Worm (Caenorhabditis elegans) whole organism, late embryonic: ENCODE measurements around the gene F46G10.2.

Experiments
- C08G9.2 ChIP-seq: sonication (generic microtip); optimal IDR thresholded peaks from 2 replicates; lab custom pipeline; 2016; ENCODE audit warnings: mild to moderate bottlenecking, missing genetic modification characterization, moderate library complexity, missing compliant biosample characterization
- C38D4.7 ChIP-seq: fragments of 200-800 bp; sonication (Bioruptor generic); optimal IDR thresholded peaks from 2 replicates; lab custom pipeline; 2018; ENCODE audit warnings: mild to moderate bottlenecking, missing genetic modification characterization, moderate library complexity, missing compliant biosample characterization
- K02D7.2 ChIP-seq: sonication (generic microtip); optimal IDR thresholded peaks from 2 replicates; lab custom pipeline; 2017; ENCODE audit warnings: mild to moderate bottlenecking, missing genetic modification characterization, missing compliant biosample characterization
- T23F11.4 ChIP-seq: fragments of 200-800 bp; sonication (Bioruptor generic); optimal IDR thresholded peaks from 2 replicates; lab custom pipeline; 2018; ENCODE audit warnings: mild to moderate bottlenecking, missing genetic modification characterization, missing compliant biosample characterization
- Y22D7AL.16 ChIP-seq: sonication (generic microtip); optimal IDR thresholded peaks from 2 replicates; lab custom pipeline; 2016; ENCODE audit warnings: missing genetic modification characterization, missing compliant biosample characterization
- ama-1 ChIP-seq: fragments of 150-350 bp; optimal IDR thresholded peaks from 2 replicates; lab custom pipeline; 2014
- ceh-14 ChIP-seq: sonication (generic microtip); optimal IDR thresholded peaks from 2 replicates; lab custom pipeline; 2016; ENCODE audit warnings: missing genotype, missing genetic modification characterization, missing compliant biosample characterization
- ceh-18 ChIP-seq: sonication (generic microtip); optimal IDR thresholded peaks from 2 replicates; lab custom pipeline; 2016; ENCODE audit warnings: missing genetic modification characterization, missing compliant biosample characterization
- ceh-2 ChIP-seq: sonication (generic microtip); optimal IDR thresholded peaks from 2 replicates; lab custom pipeline; 2016; ENCODE audit warnings: missing genotype, missing genetic modification characterization, missing compliant biosample characterization
- ceh-24 ChIP-seq: sonication (generic microtip); optimal IDR thresholded peaks from 2 replicates; lab custom pipeline; 2016; ENCODE audit warnings: mild to moderate bottlenecking, missing genetic modification characterization, missing compliant biosample characterization
- ceh-45 ChIP-seq: fragments of 200-800 bp; sonication (Bioruptor generic); IDR thresholded peaks from 2 replicates; pipeline ENCODE4 v1.3.6; 2022; ENCODE audit warnings: missing genetic modification reagents, missing genetic modification characterization, missing compliant biosample characterization
- ceh-9 ChIP-seq: sonication (generic microtip); optimal IDR thresholded peaks from 2 replicates; lab custom pipeline; 2016; ENCODE audit warnings: mild to moderate bottlenecking, missing genetic modification characterization, inconsistent platforms, missing compliant biosample characterization
- elt-2 ChIP-seq: sonication (generic microtip); optimal IDR thresholded peaks from 2 replicates; lab custom pipeline; 2016; ENCODE audit warnings: missing genetic modification reagents, missing genetic modification characterization, missing compliant biosample characterization
- elt-4 ChIP-seq: sonication (generic microtip); optimal IDR thresholded peaks from 2 replicates; lab custom pipeline; 2016; ENCODE audit warnings: missing genetic modification characterization, missing compliant biosample characterization
- ets-4 ChIP-seq: sonication (generic microtip); optimal IDR thresholded peaks from 2 replicates; lab custom pipeline; 2016; ENCODE audit warnings: missing genetic modification characterization, missing compliant biosample characterization
- gmeb-2 ChIP-seq: sonication (generic microtip); optimal IDR thresholded peaks from 2 replicates; lab custom pipeline; 2016; ENCODE audit warnings: missing genetic modification characterization, inconsistent platforms, missing compliant biosample characterization
- hlh-13 ChIP-seq: fragments of 200-800 bp; sonication (Bioruptor generic); optimal IDR thresholded peaks from 2 replicates; lab custom pipeline; 2018; ENCODE audit warnings: mild to moderate bottlenecking, missing genetic modification characterization, missing compliant biosample characterization
- hlh-15 ChIP-seq: sonication (generic microtip); optimal IDR thresholded peaks from 2 replicates; lab custom pipeline; 2016; ENCODE audit warnings: missing genetic modification characterization, missing compliant biosample characterization
- hlh-30 ChIP-seq: sonication (generic microtip); optimal IDR thresholded peaks from 2 replicates; lab custom pipeline; 2017; ENCODE audit warnings: antibody characterized with exemption, missing genetic modification characterization, missing compliant biosample characterization; ENCODE audit not compliant: insufficient read depth
- hlh-6 ChIP-seq: sonication (generic microtip); optimal IDR thresholded peaks from 2 replicates; lab custom pipeline; 2016; ENCODE audit warnings: missing genotype, missing genetic modification characterization, missing compliant biosample characterization
- hlh-8 ChIP-seq: sonication (generic microtip); optimal IDR thresholded peaks from 2 replicates; lab custom pipeline; 2016; ENCODE audit warnings: missing genotype, missing genetic modification characterization, missing compliant biosample characterization
- lin-11 ChIP-seq: fragments of 200-800 bp; sonication (Bioruptor generic); optimal IDR thresholded peaks from 2 replicates; lab custom pipeline; 2018; ENCODE audit warnings: mild to moderate bottlenecking, missing genetic modification characterization, missing compliant biosample characterization
- nfya-1 ChIP-seq: sonication (generic microtip); optimal IDR thresholded peaks from 2 replicates; lab custom pipeline; 2017; ENCODE audit warnings: missing genetic modification characterization, mild to moderate bottlenecking, missing compliant biosample characterization, antibody characterized with exemption, moderate library complexity
- nhr-11 ChIP-seq: fragments of 150-350 bp; optimal IDR thresholded peaks from 2 replicates; lab custom pipeline; 2014; ENCODE audit warnings: missing biosample characterization, missing genetic modification characterization
- npax-4 ChIP-seq: sonication (generic microtip); optimal IDR thresholded peaks from 2 replicates; lab custom pipeline; 2016; ENCODE audit warnings: missing genetic modification characterization, missing compliant biosample characterization
- odd-2 ChIP-seq: sonication (generic microtip); optimal IDR thresholded peaks from 2 replicates; lab custom pipeline; 2017; ENCODE audit warnings: antibody characterized with exemption, mild to moderate bottlenecking, missing genetic modification characterization, missing compliant biosample characterization
- pat-9 ChIP-seq: fragments of 200-800 bp; sonication (Bioruptor generic); optimal IDR thresholded peaks from 2 replicates; lab custom pipeline; 2018; ENCODE audit warnings: mild to moderate bottlenecking, missing genetic modification characterization, moderate library complexity, missing compliant biosample characterization
- pros-1 ChIP-seq: fragments of 150-350 bp; optimal IDR thresholded peaks from 2 replicates; lab custom pipeline; 2014; ENCODE audit warnings: missing biosample characterization, missing genetic modification reagents, missing genetic modification characterization
- ref-2 ChIP-seq: sonication (generic microtip); optimal IDR thresholded peaks from 2 replicates; lab custom pipeline; 2016; ENCODE audit warnings: missing genetic modification characterization, missing compliant biosample characterization
- rnt-1 ChIP-seq: sonication (generic microtip); optimal IDR thresholded peaks from 2 replicates; lab custom pipeline; 2016; ENCODE audit warnings: missing genetic modification characterization, missing compliant biosample characterization
- sox-2 ChIP-seq: fragments of 200-800 bp; sonication (Bioruptor generic); IDR thresholded peaks from 2 replicates; pipeline ENCODE4 v1.3.6; 2022; ENCODE audit warnings: missing genetic modification reagents, missing genetic modification characterization, missing compliant biosample characterization
- syd-9 ChIP-seq: sonication (generic microtip); optimal IDR thresholded peaks from 2 replicates; lab custom pipeline; 2016; ENCODE audit warnings: mild to moderate bottlenecking, missing genetic modification characterization, moderate library complexity, missing compliant biosample characterization
- tbx-7 ChIP-seq: sonication (generic microtip); optimal IDR thresholded peaks from 2 replicates; lab custom pipeline; 2016; ENCODE audit warnings: missing genotype, missing genetic modification characterization, missing compliant biosample characterization
- ttx-3 ChIP-seq: sonication (generic microtip); optimal IDR thresholded peaks from 2 replicates; lab custom pipeline; 2016; ENCODE audit warnings: missing genetic modification reagents, missing genetic modification characterization, missing compliant biosample characterization
- ztf-16 ChIP-seq: sonication (generic microtip); optimal IDR thresholded peaks from 2 replicates; lab custom pipeline; 2017; ENCODE audit warnings: missing genetic modification characterization, missing compliant biosample characterization

The F46G10.2 gene

DNA sequence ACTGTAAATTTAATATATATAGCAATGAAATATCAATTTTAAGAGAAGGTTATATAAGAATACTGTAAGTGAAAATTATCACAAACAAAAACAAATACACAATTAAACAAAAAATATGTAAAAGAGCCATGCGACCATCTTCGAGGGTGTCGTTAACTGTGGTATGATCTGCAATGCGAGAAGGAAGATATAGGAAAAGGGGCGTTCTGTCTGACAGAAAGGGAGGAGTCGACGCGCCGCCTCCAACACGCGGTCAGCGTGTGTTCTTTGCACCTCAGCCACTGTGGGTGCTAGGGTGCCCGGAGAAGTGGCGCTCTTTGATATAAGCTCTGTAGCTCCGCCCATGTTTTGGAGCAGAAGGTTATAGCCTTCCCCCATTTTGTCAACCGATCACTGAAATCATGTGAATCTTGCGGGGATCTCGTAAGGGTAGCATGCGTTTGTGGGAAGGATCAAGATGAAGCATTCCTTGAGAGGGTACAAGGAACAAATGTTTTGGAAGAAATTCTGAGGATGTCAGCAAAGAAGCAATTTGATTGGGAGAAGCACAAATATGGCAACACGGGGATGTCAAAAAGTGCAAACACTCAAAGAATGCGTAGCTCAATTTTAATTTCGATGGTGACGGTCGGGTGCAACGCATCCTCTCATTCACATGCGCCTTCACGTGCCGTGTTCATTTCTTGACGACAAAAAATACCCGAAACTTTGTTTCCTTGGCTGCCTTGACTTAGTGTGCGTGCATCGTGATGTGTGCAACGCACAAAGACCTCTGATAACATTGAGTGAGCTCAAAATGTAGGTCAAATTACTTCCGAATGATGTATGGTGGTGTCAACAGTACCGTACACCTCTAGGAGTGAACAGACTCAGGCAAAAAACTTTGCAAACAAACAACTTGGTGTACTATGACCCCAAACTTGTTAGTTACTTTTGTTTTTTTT is 28.3 kb downstream of the F46G10.2 start, which contains the start of gene mxl-3:
Gene mxl-3, minus strand, starts transcription at position 1 of the 944 bp plus-strand sequence.
- peak; percentile 11 for TF ChIP-seq ceh-18 (tag; lab: Kevin White, UChicago)
- TF ChIP-seq gmeb-2 (tag; lab: Kevin White, UChicago), result no peak
- TF ChIP-seq C08G9.2 (tag; lab: Kevin White, UChicago), result peak; percentile 2
- TF ChIP-seq lin-11 (tag; lab: Kevin White, UChicago), result no peak

DNA sequence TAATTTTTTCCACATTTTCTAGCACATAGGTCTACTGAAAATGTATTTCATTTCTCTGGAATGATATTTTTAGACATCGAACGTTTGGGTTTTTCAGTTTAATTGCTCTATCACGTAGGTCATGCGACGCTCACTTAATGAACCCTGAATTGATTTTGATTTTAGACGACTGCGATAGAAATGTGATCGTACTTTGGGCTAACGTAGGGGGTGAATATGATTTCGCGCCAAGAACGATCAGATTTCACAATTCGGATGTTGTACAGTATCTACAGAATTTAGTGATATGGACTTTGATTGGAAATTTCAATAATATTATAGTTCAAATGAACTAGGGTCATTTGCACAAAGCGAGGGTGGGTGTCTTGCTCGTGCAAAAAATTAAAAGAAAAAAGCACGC is 29.4 kb downstream of the F46G10.2 start:
- TF ChIP-seq Y22D7AL.16 (tag; lab: Kevin White, UChicago), result no peak
- TF ChIP-seq ceh-9, result no peak
- TF ChIP-seq tbx-7 (tag; lab: Kevin White, UChicago), result no peak
- no peak for TF ChIP-seq ama-1
- TF ChIP-seq rnt-1 (tag; lab: Kevin White, UChicago), result no peak
- no peak for TF ChIP-seq pat-9
- no peak for TF ChIP-seq ref-2
- TF ChIP-seq hlh-30 (tag; lab: Kevin White, UChicago), result no peak
- TF ChIP-seq ztf-16, result no peak
- TF ChIP-seq hlh-8 (tag; lab: Kevin White, UChicago), result no peak
- TF ChIP-seq hlh-15 (tag; lab: Kevin White, UChicago), result no peak
- TF ChIP-seq npax-4 (tag; lab: Kevin White, UChicago), result no peak
- no peak for TF ChIP-seq pros-1 (tag; lab: Kevin White, UChicago)
- TF ChIP-seq nfya-1 (tag; lab: Kevin White, UChicago), result no peak
- TF ChIP-seq elt-4 (tag; lab: Kevin White, UChicago), result no peak
- no peak for TF ChIP-seq hlh-13 (GFP tag; lab: Kevin White, UChicago)
- no peak for TF ChIP-seq ttx-3 (tag; lab: Kevin White, UChicago)
- TF ChIP-seq ceh-2 (tag; lab: Kevin White, UChicago), result no peak

DNA sequence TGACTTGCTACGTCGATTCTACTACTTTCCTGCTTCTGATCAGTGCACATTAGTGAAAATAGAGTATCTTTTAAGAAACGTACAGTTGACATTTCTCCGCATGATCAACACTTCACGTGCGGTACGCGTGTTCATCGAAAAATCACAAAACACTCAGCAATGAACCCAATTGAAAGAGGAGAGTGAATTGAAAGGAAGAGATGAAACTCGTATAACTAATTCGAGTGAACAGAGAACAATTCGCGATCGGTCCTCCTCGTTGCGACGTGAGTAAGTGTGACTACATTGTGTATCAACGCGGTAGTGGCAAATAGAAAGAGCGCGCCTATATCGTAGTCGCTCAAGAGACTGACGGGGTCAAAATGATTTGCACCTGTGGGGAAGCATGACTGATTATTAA is 30.8 kb downstream of the F46G10.2 start:
- TF ChIP-seq nfya-1 (tag; lab: Kevin White, UChicago), result no peak
- TF ChIP-seq ceh-14 (tag; lab: Kevin White, UChicago), result no peak
- no peak for TF ChIP-seq sox-2 (GFP tag; lab: Robert Waterston, UW)
- TF ChIP-seq odd-2, result no peak
- TF ChIP-seq ceh-24 (tag; lab: Kevin White, UChicago), result no peak
- no peak for TF ChIP-seq ceh-45
- TF ChIP-seq hlh-6 (tag; lab: Kevin White, UChicago), result no peak
- no peak for TF ChIP-seq C08G9.2 (tag; lab: Kevin White, UChicago)
- TF ChIP-seq rnt-1 (tag; lab: Kevin White, UChicago), result no peak
- no peak for TF ChIP-seq syd-9
- TF ChIP-seq ref-2, result no peak
- TF ChIP-seq elt-2 (tag; lab: Kevin White, UChicago), result no peak
- TF ChIP-seq nhr-11 (tag; lab: Kevin White, UChicago), result no peak
- no peak for TF ChIP-seq ets-4
- no peak for TF ChIP-seq K02D7.2 (tag; lab: Kevin White, UChicago)
- TF ChIP-seq hlh-15 (tag; lab: Kevin White, UChicago), result no peak
- no peak for TF ChIP-seq T23F11.4 (GFP tag; lab: Kevin White, UChicago)
- TF ChIP-seq C38D4.7 (GFP tag; lab: Kevin White, UChicago), result no peak
- no peak for TF ChIP-seq ceh-9
- no peak for TF ChIP-seq ama-1
